In the genomic region with DNA sequence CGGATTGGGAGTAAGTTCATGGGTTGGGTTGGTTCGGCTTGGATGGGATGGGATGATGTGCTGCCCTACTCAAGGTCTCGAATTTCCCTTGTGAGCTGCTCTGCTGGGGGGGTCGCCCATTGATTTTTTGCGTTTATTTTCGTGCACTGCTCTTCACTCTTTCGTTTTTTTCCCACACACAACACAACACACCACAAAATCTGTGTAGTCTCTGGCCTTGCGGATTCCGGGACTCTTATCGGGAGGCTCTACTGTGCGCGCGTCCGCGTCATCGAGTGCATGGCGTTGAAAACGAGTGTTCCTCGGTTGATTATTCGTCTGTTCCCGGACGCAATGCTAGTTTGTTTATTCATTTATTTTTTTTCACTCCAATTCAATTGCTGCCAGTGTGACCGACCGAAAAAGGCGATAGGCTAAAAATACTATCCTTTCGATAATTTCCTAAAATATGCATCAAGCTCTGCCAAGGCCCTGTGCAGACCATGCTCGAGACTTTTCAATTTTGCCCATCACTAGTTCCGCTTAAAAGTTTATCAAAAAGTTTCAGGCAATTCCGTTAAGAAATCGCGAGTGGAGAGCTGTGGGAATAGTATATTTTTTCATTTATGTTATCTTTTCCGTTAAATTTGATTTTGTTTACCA, we compare ENCODE assay signal across 5 fruit fly cellular contexts.
TF ChIP-seq lines count a peak whose summit lies in the region.

Gene WASp (minus strand): TSS at position 399 of the 642 bp plus-strand sequence.

- peak; percentile 12 for TF ChIP-seq CTCF in whole organism, embryonic (GFP tag; optimal IDR thresholded peaks at IDR 0.05; lab: Kevin White, UChicago)

TF ChIP-seq in whole organism, adult, 20 proteins besides CTCF, POLR2A, EP300 and RAD21 (continues in another document):
- TF ChIP-seq Mnt (GFP tag; optimal IDR thresholded peaks at IDR 0.05; lab: Kevin White, UChicago) = peak; percentile 43
- peak; percentile 14 for TF ChIP-seq cic (GFP tag; optimal IDR thresholded peaks at IDR 0.05; lab: Kevin White, UChicago)
- TF ChIP-seq CG14711 (tag; optimal IDR thresholded peaks at IDR 0.05; lab: Kevin White, UChicago) = peak; percentile 33
- TF ChIP-seq CG12768 (GFP tag; optimal IDR thresholded peaks at IDR 0.05; lab: Kevin White, UChicago) = no peak
- no peak for TF ChIP-seq Clk (GFP tag; optimal IDR thresholded peaks at IDR 0.05; lab: Kevin White, UChicago)
- TF ChIP-seq CG33017 (tag; optimal IDR thresholded peaks at IDR 0.05; lab: Kevin White, UChicago) = peak; percentile 32
- TF ChIP-seq pad (GFP tag; optimal IDR thresholded peaks at IDR 0.05; lab: Kevin White, UChicago) = peak; percentile 18
- peak; percentile 56 for TF ChIP-seq CG1620 (GFP tag; optimal IDR thresholded peaks at IDR 0.05; lab: Kevin White, UChicago)
- TF ChIP-seq kay (GFP tag; lab: Kevin White, UChicago; ENCODE audit: borderline replicate concordance) = no peak
- peak; percentile 2 for TF ChIP-seq toe (GFP tag; optimal IDR thresholded peaks at IDR 0.05; lab: Kevin White, UChicago)
- TF ChIP-seq ovo (GFP tag; optimal IDR thresholded peaks at IDR 0.05; lab: Kevin White, UChicago) = peak; percentile 66
- TF ChIP-seq CG7045 (GFP tag; optimal IDR thresholded peaks at IDR 0.05; lab: Kevin White, UChicago) = no peak
- TF ChIP-seq CG5204 (GFP tag; optimal IDR thresholded peaks at IDR 0.05; lab: Kevin White, UChicago) = peak; percentile 6
- TF ChIP-seq CG7101 (tag; optimal IDR thresholded peaks at IDR 0.05; lab: Kevin White, UChicago) = peak; percentile 70
- TF ChIP-seq Hr96 (GFP tag; optimal IDR thresholded peaks at IDR 0.05; lab: Kevin White, UChicago) = peak; percentile 40
- TF ChIP-seq Crg-1 (GFP tag; optimal IDR thresholded peaks at IDR 0.05; lab: Kevin White, UChicago) = peak; percentile 24

TF ChIP-seq in whole organism, embryonic, 481 proteins besides CTCF, POLR2A, EP300 and RAD21 (continues in another document):
- TF ChIP-seq Oli (tag; optimal IDR thresholded peaks at IDR 0.05; lab: Kevin White, UChicago) (peak; percentile 47), Neu2 (GFP tag; optimal IDR thresholded peaks at IDR 0.05; lab: Kevin White, UChicago; ENCODE audit: borderline replicate concordance) (no peak), hbn (GFP tag; IDR thresholded peaks at IDR 0.05; lab: Robert Waterston, UW; ENCODE audit: partially characterized antibody) (no peak), YL-1 (GFP tag; optimal IDR thresholded peaks at IDR 0.05; lab: Kevin White, UChicago) (peak; percentile 89), bigmax (GFP tag; optimal IDR thresholded peaks at IDR 0.05; lab: Kevin White, UChicago) (no peak), Doc2 (GFP tag; IDR thresholded peaks at IDR 0.05; lab: Robert Waterston, UW) (no peak), CG3847 (GFP tag; IDR thresholded peaks at IDR 0.05; lab: Robert Waterston, UW) (peak; percentile 69), Elba2 (GFP tag; optimal IDR thresholded peaks at IDR 0.05; lab: Kevin White, UChicago) (peak; percentile 51), CG8089 (GFP tag; optimal IDR thresholded peaks at IDR 0.05; lab: Kevin White, UChicago) (peak; percentile 69), CG5245 (GFP tag; optimal IDR thresholded peaks at IDR 0.05; lab: Kevin White, UChicago) (peak; percentile 20), zen2 (GFP tag; IDR thresholded peaks at IDR 0.05; lab: Robert Waterston, UW; ENCODE audit: partially characterized antibody) (no peak; the same call in 2 of the 3 replicates), CG7786 (GFP tag; optimal IDR thresholded peaks at IDR 0.05; lab: Kevin White, UChicago) (peak; percentile 61), fd96Cb (tag; optimal IDR thresholded peaks at IDR 0.05; lab: Kevin White, UChicago) (peak; percentile 13), toy (GFP tag; IDR thresholded peaks at IDR 0.05; lab: Robert Waterston, UW) (0 out of 2 replicates have a peak, but pooled peaks have one; percentile 19), CG8290 (GFP tag; optimal IDR thresholded peaks at IDR 0.05; lab: Kevin White, UChicago) (no peak), CG8290 (tag; optimal IDR thresholded peaks at IDR 0.05; lab: Kevin White, UChicago) (no peak)

TF ChIP-seq in whole organism, prepupa, 60 proteins besides CTCF, POLR2A, EP300 and RAD21 (continues in another document):
- TF ChIP-seq CG4318 (GFP tag; optimal IDR thresholded peaks at IDR 0.05; lab: Kevin White, UChicago) (no peak), Eip93F (GFP tag; optimal IDR thresholded peaks at IDR 0.05; lab: Kevin White, UChicago) (no peak), Hr4 (GFP tag; optimal IDR thresholded peaks at IDR 0.05; lab: Kevin White, UChicago) (no peak), Gug (GFP tag; IDR thresholded peaks at IDR 0.05; lab: Robert Waterston, UW) (no peak; the same call in 1 of the 2 replicates), dsx (GFP tag; optimal IDR thresholded peaks at IDR 0.05; lab: Kevin White, UChicago; ENCODE audit: poor library complexity, severe bottlenecking) (no peak), CG6808 (GFP tag; optimal IDR thresholded peaks at IDR 0.05; lab: Kevin White, UChicago) (peak; percentile 51), CG8319 (GFP tag; optimal IDR thresholded peaks at IDR 0.05; lab: Kevin White, UChicago) (no peak), CG16779 (tag; optimal IDR thresholded peaks at IDR 0.05; lab: Kevin White, UChicago) (peak; percentile 59), lz (GFP tag; optimal IDR thresholded peaks at IDR 0.05; lab: Kevin White, UChicago) (peak; percentile 68), fkh (GFP tag; optimal IDR thresholded peaks at IDR 0.05; lab: Kevin White, UChicago) (no peak), CG1621 (tag; optimal IDR thresholded peaks at IDR 0.05; lab: Kevin White, UChicago) (no peak), Ets21C (GFP tag; optimal IDR thresholded peaks at IDR 0.05; lab: Kevin White, UChicago) (peak; percentile 26), Hr38 (GFP tag; optimal IDR thresholded peaks at IDR 0.05; lab: Kevin White, UChicago) (no peak), Met (GFP tag; optimal IDR thresholded peaks at IDR 0.05; lab: Kevin White, UChicago) (no peak), svp (GFP tag; lab: Kevin White, UChicago) (no peak), fd59A (GFP tag; optimal IDR thresholded peaks at IDR 0.05; lab: Kevin White, UChicago) (peak; percentile 3), CG11902 (GFP tag; optimal IDR thresholded peaks at IDR 0.05; lab: Kevin White, UChicago) (no peak), esn (GFP tag; optimal IDR thresholded peaks at IDR 0.05; lab: Kevin White, UChicago) (peak; percentile 64)

TF ChIP-seq in whole organism, pupa, 21 proteins besides CTCF, POLR2A, EP300 and RAD21 (continues in another document):
- TF ChIP-seq rn (GFP tag; IDR thresholded peaks at IDR 0.05; lab: Robert Waterston, UW) = 0 out of 2 replicates have a peak, but pooled peaks have one; percentile 18
- TF ChIP-seq CG4496 (GFP tag; IDR thresholded peaks at IDR 0.05; lab: Robert Waterston, UW) = peak; percentile 67; the same call in 2 of the 3 replicates
- no peak for TF ChIP-seq CG13204 (GFP tag; optimal IDR thresholded peaks at IDR 0.05; lab: Kevin White, UChicago)
- peak; percentile 67 for TF ChIP-seq Ets98B (GFP tag; IDR thresholded peaks at IDR 0.05; lab: Robert Waterston, UW)
- TF ChIP-seq CG8159 (tag; optimal IDR thresholded peaks at IDR 0.05; lab: Kevin White, UChicago) = peak; percentile 19
- no peak for TF ChIP-seq CG9948 (tag; optimal IDR thresholded peaks at IDR 0.05; lab: Kevin White, UChicago)
- peak; percentile 48 for TF ChIP-seq CG34367 (tag; optimal IDR thresholded peaks at IDR 0.05; lab: Kevin White, UChicago)
- no peak for TF ChIP-seq Pif1A (GFP tag; optimal IDR thresholded peaks at IDR 0.05; lab: Kevin White, UChicago)
- peak; percentile 22 for TF ChIP-seq CG17806 (tag; optimal IDR thresholded peaks at IDR 0.05; lab: Kevin White, UChicago)
- TF ChIP-seq CG8301 (tag; optimal IDR thresholded peaks at IDR 0.05; lab: Kevin White, UChicago) = peak; percentile 4
- TF ChIP-seq Snoo (tag; optimal IDR thresholded peaks at IDR 0.05; lab: Kevin White, UChicago) = no peak
- TF ChIP-seq Pif1B (GFP tag; optimal IDR thresholded peaks at IDR 0.05; lab: Kevin White, UChicago) = peak; percentile 16
- no peak; the same call in 1 of the 3 replicates for TF ChIP-seq fd96Ca (GFP tag; IDR thresholded peaks at IDR 0.05; lab: Robert Waterston, UW)
- TF ChIP-seq CG15710 (tag; optimal IDR thresholded peaks at IDR 0.05; lab: Kevin White, UChicago) = peak; percentile 53
- no peak for TF ChIP-seq CG10348 (GFP tag; IDR thresholded peaks at IDR 0.05; lab: Robert Waterston, UW)
- TF ChIP-seq CG12605 (GFP tag; IDR thresholded peaks at IDR 0.05; lab: Robert Waterston, UW) = peak; percentile 50
- TF ChIP-seq D1 (tag; optimal IDR thresholded peaks at IDR 0.05; lab: Kevin White, UChicago) = no peak
- TF ChIP-seq gl (tag; optimal IDR thresholded peaks at IDR 0.05; lab: Kevin White, UChicago) = peak; percentile 46
- TF ChIP-seq CG14655 (GFP tag; optimal IDR thresholded peaks at IDR 0.05; lab: Kevin White, UChicago) = no peak

TF ChIP-seq in whole organism, wandering third instar larva, 38 proteins besides CTCF, POLR2A, EP300 and RAD21 (continues in another document):
- TF ChIP-seq dl (GFP tag; optimal IDR thresholded peaks at IDR 0.05; lab: Kevin White, UChicago; ENCODE audit: insufficient read depth in 1 of 2, partially characterized antibody in 2 of 2) (no peak), Jra (GFP tag; optimal IDR thresholded peaks at IDR 0.05; lab: Kevin White, UChicago) (no peak), Dfd (GFP tag; optimal IDR thresholded peaks at IDR 0.05; lab: Kevin White, UChicago) (no peak), Myc (optimal IDR thresholded peaks at IDR 0.05; lab: Kevin White, UChicago) (no peak), Rel (GFP tag; optimal IDR thresholded peaks at IDR 0.05; lab: Kevin White, UChicago) (no peak), Rel (tag; optimal IDR thresholded peaks at IDR 0.05; lab: Kevin White, UChicago) (peak; percentile 76), dsf (GFP tag; optimal IDR thresholded peaks at IDR 0.05; lab: Kevin White, UChicago; ENCODE audit: borderline replicate concordance) (no peak), fru (GFP tag; optimal IDR thresholded peaks at IDR 0.05; lab: Kevin White, UChicago) (peak; percentile 38), psq (GFP tag; optimal IDR thresholded peaks at IDR 0.05; lab: Kevin White, UChicago) (peak; percentile 5), GATAd (GFP tag; optimal IDR thresholded peaks at IDR 0.05; lab: Kevin White, UChicago) (no peak), dmrt93B (GFP tag; optimal IDR thresholded peaks at IDR 0.05; lab: Kevin White, UChicago) (peak; percentile 62), CG32264 (GFP tag; optimal IDR thresholded peaks at IDR 0.05; lab: Kevin White, UChicago) (peak; percentile 30), sage (GFP tag; optimal IDR thresholded peaks at IDR 0.05; lab: Kevin White, UChicago) (no peak), h (GFP tag; optimal IDR thresholded peaks at IDR 0.05; lab: Kevin White, UChicago) (no peak), Vsx2 (GFP tag; optimal IDR thresholded peaks at IDR 0.05; lab: Kevin White, UChicago; ENCODE audit: partially characterized antibody) (no peak), HLH106 (tag; optimal IDR thresholded peaks at IDR 0.05; lab: Kevin White, UChicago) (peak; percentile 66), tai (GFP tag; optimal IDR thresholded peaks at IDR 0.05; lab: Kevin White, UChicago) (no peak), CrebA (GFP tag; optimal IDR thresholded peaks at IDR 0.05; lab: Kevin White, UChicago; ENCODE audit: borderline replicate concordance) (no peak), Sp1 (GFP tag; optimal IDR thresholded peaks at IDR 0.05; lab: Kevin White, UChicago) (no peak), br (GFP tag; optimal IDR thresholded peaks at IDR 0.05; lab: Kevin White, UChicago) (no peak), pan (optimal IDR thresholded peaks at IDR 0.05; lab: Kevin White, UChicago) (no peak)
